Worm (Caenorhabditis elegans) whole organism, L1 larva: ENCODE results near the gene C39D10.7.

Experiments
- C04F5.9 ChIP-seq: sonication (generic microtip); optimal IDR thresholded peaks from 2 replicates; lab custom pipeline; 2016; ENCODE audit warnings: missing genetic modification characterization, missing compliant biosample characterization
- C16A3.4 ChIP-seq: fragments of 150-350 bp; optimal IDR thresholded peaks from 2 replicates; lab custom pipeline; 2014; ENCODE audit warnings: missing biosample characterization, missing genetic modification characterization
- F16B12.6 ChIP-seq: fragments of 150-350 bp; optimal IDR thresholded peaks from 2 replicates; lab custom pipeline; 2014; ENCODE audit warnings: missing biosample characterization, missing genetic modification characterization
- aha-1 ChIP-seq: fragments of 150-350 bp; optimal IDR thresholded peaks from 2 replicates; lab custom pipeline; 2014; ENCODE audit warnings: missing biosample characterization, missing genetic modification characterization
- alr-1 ChIP-seq: fragments of 200-800 bp; sonication (Bioruptor generic); optimal IDR thresholded peaks from 2 replicates; lab custom pipeline; 2018; ENCODE audit warnings: borderline replicate concordance, mild to moderate bottlenecking, missing genetic modification characterization, missing compliant biosample characterization
- ama-1 ChIP-seq: fragments of 150-350 bp; optimal IDR thresholded peaks from 2 replicates; lab custom pipeline; 2014
- ceh-8 ChIP-seq: fragments of 200-800 bp; sonication (Bioruptor generic); optimal IDR thresholded peaks from 2 replicates; lab custom pipeline; 2018; ENCODE audit warnings: mild to moderate bottlenecking, missing genetic modification characterization, moderate library complexity, missing compliant biosample characterization
- ceh-82 ChIP-seq, 3 experiments: fragments of 150-350 bp in 1 of 3; sonication (generic microtip) in 2 of 3; optimal IDR thresholded peaks; 2 replicates each; lab custom pipeline; 2014 to 2017; ENCODE audit warnings: missing biosample characterization in 3 of 3, missing genetic modification characterization in 3 of 3
- dpl-1 ChIP-seq, 3 experiments: fragments of 150-350 bp in 2 of 3; sonication (generic microtip) in 1 of 3; optimal IDR thresholded peaks; 2 replicates each; lab custom pipeline; 2014 to 2017; ENCODE audit warnings: missing biosample characterization in 3 of 3, missing genetic modification characterization in 3 of 3, missing genetic modification reagents in 3 of 3
- dsc-1 ChIP-seq: sonication (generic microtip); optimal IDR thresholded peaks from 2 replicates; lab custom pipeline; 2016; ENCODE audit warnings: mild to moderate bottlenecking, missing genetic modification characterization, missing compliant biosample characterization
- efl-1 ChIP-seq, 4 experiments: fragments of 150-350 bp; optimal IDR thresholded peaks in 3 of 4; peaks in 1 of 4; 1 replicate in 1 of 4; 2 replicates in 3 of 4; lab custom pipeline; 2014; ENCODE audit warnings: missing biosample characterization in 2 of 4, missing genetic modification characterization in 2 of 4, missing genetic modification reagents in 2 of 4
- efl-3 ChIP-seq: fragments of 200-800 bp; sonication (Bioruptor generic); optimal IDR thresholded peaks from 2 replicates; lab custom pipeline; 2018; ENCODE audit warnings: mild to moderate bottlenecking, missing genetic modification characterization, missing compliant biosample characterization
- egl-13 ChIP-seq: sonication (generic microtip); optimal IDR thresholded peaks from 2 replicates; lab custom pipeline; 2016; ENCODE audit warnings: missing genotype, missing genetic modification reagents, missing genetic modification characterization, missing compliant biosample characterization
- egl-27 ChIP-seq, 2 experiments: fragments of 150-350 bp in 1 of 2; sonication (generic microtip); optimal IDR thresholded peaks; 3 replicates each; lab custom pipeline; 2017 to 2018; ENCODE audit warnings: missing biosample characterization in 2 of 2, missing genetic modification characterization in 2 of 2, missing genetic modification reagents in 2 of 2
- fkh-10 ChIP-seq: sonication (generic microtip); optimal IDR thresholded peaks from 2 replicates; lab custom pipeline; 2017; ENCODE audit warnings: missing biosample characterization, missing genetic modification reagents, missing genetic modification characterization
- fkh-8 ChIP-seq: sonication (generic microtip); optimal IDR thresholded peaks from 2 replicates; lab custom pipeline; 2016; ENCODE audit warnings: mild to moderate bottlenecking, missing genetic modification characterization, missing compliant biosample characterization
- isw-1 ChIP-seq: fragments of 200-800 bp; sonication (Bioruptor generic); IDR thresholded peaks from 2 replicates; pipeline ENCODE4 v1.3.6; 2022; ENCODE audit warnings: missing genetic modification characterization, missing compliant biosample characterization
- jun-1 ChIP-seq: fragments of 150-350 bp; optimal IDR thresholded peaks from 2 replicates; lab custom pipeline; 2014; ENCODE audit warnings: missing biosample characterization, missing genetic modification reagents, missing genetic modification characterization
- lin-14 ChIP-seq: fragments of 200-800 bp; sonication (Bioruptor generic); optimal IDR thresholded peaks from 2 replicates; lab custom pipeline; 2018; ENCODE audit warnings: mild to moderate bottlenecking, missing genetic modification characterization, moderate library complexity, missing compliant biosample characterization
- lin-15B ChIP-seq: fragments of 150-350 bp; sonication (generic microtip); optimal IDR thresholded peaks from 3 replicates; lab custom pipeline; 2014; ENCODE audit warnings: missing biosample characterization, missing genetic modification characterization
- lin-35 ChIP-seq, 2 experiments: fragments of 150-350 bp; optimal IDR thresholded peaks; 2 replicates each; lab custom pipeline; 2014; ENCODE audit warnings: missing biosample characterization in 2 of 2, missing genetic modification characterization in 2 of 2, missing genetic modification reagents in 2 of 2
- lin-39 ChIP-seq: fragments of 150-350 bp; optimal IDR thresholded peaks from 2 replicates; lab custom pipeline; 2014; ENCODE audit warnings: missing biosample characterization, missing genetic modification reagents, missing genetic modification characterization
- lsy-2 ChIP-seq, 2 experiments: fragments of 150-350 bp; optimal IDR thresholded peaks; 2 replicates each; lab custom pipeline; 2014; ENCODE audit warnings: missing biosample characterization in 2 of 2, missing genetic modification characterization in 2 of 2
- mab-9 ChIP-seq: fragments of 200-800 bp; sonication (Bioruptor generic); IDR thresholded peaks from 2 replicates; pipeline ENCODE4 v1.3.6; 2022; ENCODE audit warnings: missing genetic modification reagents, missing genetic modification characterization, missing compliant biosample characterization
- mdl-1 ChIP-seq, 2 experiments: fragments of 150-350 bp; optimal IDR thresholded peaks; 2 replicates each; lab custom pipeline; 2014 to 2017; ENCODE audit warnings: missing biosample characterization in 2 of 2, missing genetic modification characterization in 2 of 2, inconsistent platforms in 1 of 2
- mep-1 ChIP-seq: fragments of 150-350 bp; optimal IDR thresholded peaks from 2 replicates; lab custom pipeline; 2014; ENCODE audit warnings: missing biosample characterization, missing genetic modification characterization
- nhr-19 ChIP-seq: fragments of 200-800 bp; sonication (Bioruptor generic); conservative IDR thresholded peaks from 2 replicates; pipeline ENCODE4 v1.3.6; 2022; ENCODE audit warnings: missing genetic modification characterization, missing compliant biosample characterization
- nhr-20 ChIP-seq: sonication (generic microtip); optimal IDR thresholded peaks from 2 replicates; lab custom pipeline; 2016; ENCODE audit warnings: mild to moderate bottlenecking, missing genetic modification characterization, missing compliant biosample characterization
- nhr-237 ChIP-seq: fragments of 150-350 bp; optimal IDR thresholded peaks from 2 replicates; lab custom pipeline; 2014; ENCODE audit warnings: missing biosample characterization, missing genetic modification characterization
- nhr-28 ChIP-seq: fragments of 150-350 bp; optimal IDR thresholded peaks from 2 replicates; lab custom pipeline; 2014; ENCODE audit warnings: missing biosample characterization, missing genetic modification characterization
- nhr-71 ChIP-seq: sonication (generic microtip); optimal IDR thresholded peaks from 2 replicates; lab custom pipeline; 2016; ENCODE audit warnings: mild to moderate bottlenecking, missing genetic modification characterization, moderate library complexity, missing compliant biosample characterization
- nhr-77 ChIP-seq: fragments of 150-350 bp; optimal IDR thresholded peaks from 2 replicates; lab custom pipeline; 2014; ENCODE audit warnings: missing biosample characterization, missing genetic modification characterization
- nhr-84 ChIP-seq: sonication (generic microtip); optimal IDR thresholded peaks from 2 replicates; lab custom pipeline; 2017; ENCODE audit warnings: missing biosample characterization, missing genetic modification characterization
- pag-3 ChIP-seq: sonication (generic microtip); optimal IDR thresholded peaks from 2 replicates; lab custom pipeline; 2017; ENCODE audit warnings: missing genetic modification characterization, mild to moderate bottlenecking, missing compliant biosample characterization, antibody characterized with exemption, borderline replicate concordance; ENCODE audit not compliant: insufficient read depth
- rnt-1 ChIP-seq: sonication (generic microtip); optimal IDR thresholded peaks from 2 replicates; lab custom pipeline; 2016; ENCODE audit warnings: mild to moderate bottlenecking, missing genetic modification characterization, moderate library complexity, missing compliant biosample characterization
- sup-37 ChIP-seq: fragments of 200-800 bp; sonication (Bioruptor generic); optimal IDR thresholded peaks from 2 replicates; lab custom pipeline; 2018; ENCODE audit warnings: mild to moderate bottlenecking, missing genetic modification characterization, missing compliant biosample characterization
- swsn-7 ChIP-seq: sonication (generic microtip); optimal IDR thresholded peaks from 2 replicates; lab custom pipeline; 2016; ENCODE audit warnings: missing genetic modification characterization, missing compliant biosample characterization
- tbx-2 ChIP-seq: sonication (generic microtip); optimal IDR thresholded peaks from 2 replicates; lab custom pipeline; 2016; ENCODE audit warnings: missing genetic modification characterization, missing compliant biosample characterization
- unc-86 ChIP-seq: sonication (generic microtip); optimal IDR thresholded peaks from 2 replicates; lab custom pipeline; 2016; ENCODE audit warnings: missing genetic modification characterization, missing compliant biosample characterization
- unc-98 ChIP-seq: fragments of 200-800 bp; sonication (Bioruptor generic); IDR thresholded peaks from 2 replicates; pipeline ENCODE4 v1.3.6; 2022; ENCODE audit warnings: missing genetic modification characterization, missing compliant biosample characterization
- xbp-1 ChIP-seq: sonication (generic microtip); optimal IDR thresholded peaks from 2 replicates; lab custom pipeline; 2016; ENCODE audit warnings: missing genetic modification characterization, missing compliant biosample characterization
- zag-1 ChIP-seq: fragments of 150-350 bp; optimal IDR thresholded peaks from 2 replicates; lab custom pipeline; 2014; ENCODE audit warnings: missing biosample characterization, missing genetic modification characterization
- ztf-11 ChIP-seq, 2 experiments: sonication (generic microtip); optimal IDR thresholded peaks; 2 replicates each; lab custom pipeline; 2016 to 2017; ENCODE audit warnings: missing genetic modification characterization in 2 of 2, missing biosample characterization in 1 of 2, missing compliant biosample characterization in 1 of 2

C39D10.7 gene

ce11 chrX:7900180-7900579 lies 13.6 kb downstream of the C39D10.7 start:
- TF ChIP-seq swsn-7 (tag; lab: Kevin White, UChicago) (no peak), nhr-71 (tag; lab: Kevin White, UChicago) (peak; percentile 17), egl-13 (tag; lab: Kevin White, UChicago) (peak; percentile 9), fkh-8 (peak; percentile 56), lin-14 (peak; percentile 15), dsc-1 (tag; lab: Kevin White, UChicago) (peak; percentile 86)

ce11 chrX:7898131-7898530 lies 15.6 kb downstream of the C39D10.7 start:
- TF ChIP-seq mab-9 (GFP tag; lab: Robert Waterston, UW) (no peak), efl-1 (optimal IDR thresholded peaks at IDR 0.05; lab: Kevin White, UChicago) (no peak), efl-1 (GFP tag; optimal IDR thresholded peaks at IDR 0.05 in 1 of 2; lab: Kevin White, UChicago) (peak in 1 of 2 experiments; percentile 89), jun-1 (no peak), aha-1 (tag; lab: Kevin White, UChicago) (no peak)

DNA sequence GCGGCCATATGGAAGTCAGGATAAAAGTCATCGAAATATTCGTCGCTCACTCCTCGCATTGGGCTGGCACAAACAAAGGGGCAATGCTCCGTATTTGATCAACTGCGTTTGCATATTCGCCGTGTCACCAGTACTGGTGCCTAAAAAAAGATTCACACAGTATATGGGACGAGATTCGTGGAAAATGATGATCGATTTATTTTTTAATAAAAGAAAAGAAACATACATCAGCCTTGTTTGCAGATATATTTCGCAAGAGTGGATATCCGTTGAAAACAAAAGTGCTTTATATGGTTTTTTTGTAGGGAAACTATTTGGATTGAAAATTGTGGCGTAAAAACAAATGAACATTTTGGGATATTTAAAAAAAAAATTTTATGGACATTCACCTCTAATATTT lies 16.0 kb downstream of the C39D10.7 start, which contains the start of gene latd-1:
Gene latd-1, minus strand, starts transcription at position 101 of the 400 bp plus-strand sequence.
- TF ChIP-seq efl-1 (optimal IDR thresholded peaks at IDR 0.05; lab: Kevin White, UChicago), result no peak
- no peak for TF ChIP-seq efl-1 (GFP tag; optimal IDR thresholded peaks at IDR 0.05 in 1 of 2; lab: Kevin White, UChicago)
- TF ChIP-seq xbp-1, result no peak
- no peak for TF ChIP-seq lin-15B (tag; lab: Kevin White, UChicago)
- TF ChIP-seq ceh-8 (GFP tag; lab: Kevin White, UChicago), result no peak
- TF ChIP-seq lin-35 (GFP tag; optimal IDR thresholded peaks at IDR 0.05; lab: Kevin White, UChicago), result no peak
- TF ChIP-seq nhr-84, result no peak
- TF ChIP-seq tbx-2 (tag; lab: Kevin White, UChicago), result no peak
- no peak for TF ChIP-seq ztf-11 (tag; optimal IDR thresholded peaks at IDR 0.05; lab: Kevin White, UChicago)
- no peak for TF ChIP-seq ceh-82 (tag; optimal IDR thresholded peaks at IDR 0.05; lab: Kevin White, UChicago)
- TF ChIP-seq nhr-28 (tag; lab: Kevin White, UChicago), result no peak
- TF ChIP-seq mep-1 (tag; lab: Kevin White, UChicago), result no peak
- TF ChIP-seq isw-1 (GFP tag; lab: Robert Waterston, UW), result no peak
- no peak for TF ChIP-seq nhr-77
- TF ChIP-seq unc-98 (GFP tag; lab: Robert Waterston, UW), result no peak
- no peak for TF ChIP-seq zag-1 (tag; lab: Kevin White, UChicago)
- no peak for TF ChIP-seq aha-1 (tag; lab: Kevin White, UChicago)
- TF ChIP-seq pag-3 (tag; lab: Kevin White, UChicago), result no peak
- TF ChIP-seq lsy-2 (tag; optimal IDR thresholded peaks at IDR 0.05; lab: Kevin White, UChicago), result no peak

DNA sequence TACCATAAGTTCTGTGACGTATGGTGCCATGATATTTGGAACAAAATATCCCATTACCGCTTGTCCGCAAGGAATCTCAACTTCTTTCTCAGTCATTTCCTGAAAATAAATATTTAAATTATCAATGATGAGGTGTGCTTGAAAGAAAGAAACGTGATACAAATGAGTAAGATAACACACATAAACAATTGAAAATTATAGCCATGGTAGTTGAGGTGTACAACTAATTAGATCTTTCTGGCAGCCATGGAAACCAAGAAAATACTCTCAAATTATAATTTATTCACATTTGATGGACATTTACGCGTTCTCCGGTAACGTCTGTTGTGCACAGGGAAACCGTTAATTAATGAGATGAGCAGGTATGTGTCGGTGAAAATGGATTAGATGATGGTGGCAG lies 21.4 kb downstream of the C39D10.7 start, which contains the start of gene C39D10.5:
Gene C39D10.5, minus strand, starts transcription at position 101 of the 400 bp plus-strand sequence.
- TF ChIP-seq alr-1 (tag; lab: Kevin White, UChicago), result no peak
- no peak for TF ChIP-seq C04F5.9 (tag; lab: Kevin White, UChicago)
- TF ChIP-seq nhr-20 (tag; lab: Kevin White, UChicago), result no peak
- TF ChIP-seq tbx-2 (tag; lab: Kevin White, UChicago), result no peak
- no peak for TF ChIP-seq ama-1
- no peak for TF ChIP-seq F16B12.6
- no peak for TF ChIP-seq ceh-82 (tag; optimal IDR thresholded peaks at IDR 0.05; lab: Kevin White, UChicago)
- no peak for TF ChIP-seq ztf-11 (tag; optimal IDR thresholded peaks at IDR 0.05; lab: Kevin White, UChicago)
- no peak for TF ChIP-seq dpl-1 (GFP tag; optimal IDR thresholded peaks at IDR 0.05; lab: Kevin White, UChicago)
- TF ChIP-seq efl-3 (GFP tag; lab: Kevin White, UChicago), result no peak
- TF ChIP-seq rnt-1 (tag; lab: Kevin White, UChicago), result no peak

DNA sequence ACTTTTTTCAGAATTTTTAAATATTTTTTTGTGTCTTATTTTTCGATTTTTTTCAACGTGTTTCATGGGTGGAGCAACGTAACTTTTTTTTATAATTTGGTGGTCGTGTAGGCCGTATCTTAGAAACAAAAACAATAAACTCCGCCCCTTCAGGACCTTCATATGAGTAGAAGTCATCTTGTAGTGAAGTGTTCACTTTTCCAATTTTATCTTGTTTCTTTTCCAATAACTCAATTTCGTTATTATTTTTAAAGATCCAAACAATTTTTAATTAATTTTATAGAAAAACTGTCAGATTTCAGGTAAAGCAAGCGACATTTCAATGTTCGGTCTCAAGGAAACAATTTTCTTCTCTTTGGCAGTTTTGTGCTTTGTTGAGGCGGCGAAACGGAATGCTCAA lies 24.8 kb downstream of the C39D10.7 start, which contains the start of gene C39D10.2:
Gene C39D10.2, plus strand, starts transcription at position 301 of the 400 bp plus-strand sequence.
- TF ChIP-seq pag-3 (tag; lab: Kevin White, UChicago) (no peak), nhr-237 (no peak), nhr-77 (no peak), nhr-28 (tag; lab: Kevin White, UChicago) (no peak), C16A3.4 (tag; lab: Kevin White, UChicago) (no peak), sup-37 (GFP tag; lab: Kevin White, UChicago) (no peak), ama-1 (no peak), lin-35 (GFP tag; optimal IDR thresholded peaks at IDR 0.05; lab: Kevin White, UChicago) (no peak), nhr-84 (no peak), mdl-1 (tag; optimal IDR thresholded peaks at IDR 0.05; lab: Kevin White, UChicago) (no peak), unc-86 (tag; lab: Kevin White, UChicago) (no peak), tbx-2 (tag; lab: Kevin White, UChicago) (no peak), nhr-19 (GFP tag; lab: Robert Waterston, UW) (no peak), egl-27 (tag; optimal IDR thresholded peaks at IDR 0.05; lab: Kevin White, UChicago) (no peak), swsn-7 (tag; lab: Kevin White, UChicago) (no peak), lin-39 (tag; lab: Kevin White, UChicago) (no peak), xbp-1 (no peak), fkh-10 (no peak), lin-15B (tag; lab: Kevin White, UChicago) (no peak), lin-14 (no peak)
